Worm (Caenorhabditis elegans): ENCODE measurements around the gene drl-1.
A peak's percentile ranks its signal among the peaks of the same experiment; 100 is the strongest.

drl-1 gene

ce11 chrIV:309526-309925 is 15.3 kb upstream of the drl-1 start (continued):
- TF ChIP-seq C06A6.2 (GFP tag; conservative IDR thresholded peaks at IDR 0.05) (0 out of 2 replicates have a peak, but pooled peaks have one; percentile 18), nhr-179 (tag; optimal IDR thresholded peaks at IDR 0.05) (no peak), madf-10 (tag; optimal IDR thresholded peaks at IDR 0.05) (no peak), Y56A3A.18 (GFP tag; IDR thresholded peaks at IDR 0.05) (no peak), mel-28 (tag; optimal IDR thresholded peaks at IDR 0.05; ENCODE audit: borderline replicate concordance) (no peak), zfh-2 (GFP tag; conservative IDR thresholded peaks at IDR 0.05) (no peak), dpff-1 (tag; optimal IDR thresholded peaks at IDR 0.05) (no peak), somi-1 (GFP tag; optimal IDR thresholded peaks at IDR 0.05) (peak; percentile 60), lin-40 (tag; optimal IDR thresholded peaks at IDR 0.05) (peak; percentile 32), ztf-26 (tag; optimal IDR thresholded peaks at IDR 0.05) (peak; percentile 63)

- TF ChIP-seq F39B2.1 (GFP tag; IDR thresholded peaks at IDR 0.05) (no peak), xnd-1 (tag; optimal IDR thresholded peaks at IDR 0.05) (no peak), attf-5 (GFP tag; optimal IDR thresholded peaks at IDR 0.05) (no peak)
Measured at ce11 chrIV:313615-314014, 11.2 kb upstream of the drl-1 start, which contains the start of gene snai-1. Gene snai-1 (minus strand): TSS chrIV:313715.

ce11 chrIV:314475-314874 is 10.4 kb upstream of the drl-1 start:
- TF ChIP-seq C06A6.2 (GFP tag; conservative IDR thresholded peaks at IDR 0.05) (no peak), let-607 (tag; optimal IDR thresholded peaks at IDR 0.05) (no peak), ceh-27 (GFP tag; optimal IDR thresholded peaks at IDR 0.05) (no peak), nhr-179 (tag; optimal IDR thresholded peaks at IDR 0.05) (no peak), akir-1 (GFP tag; optimal IDR thresholded peaks at IDR 0.05) (no peak), snpc-1.1 (tag; optimal IDR thresholded peaks at IDR 0.05; ENCODE audit: insufficient read depth) (no peak), atf-7 (tag; optimal IDR thresholded peaks at IDR 0.05) (no peak), aptf-3 (GFP tag; IDR thresholded peaks at IDR 0.05) (no peak), ceh-91 (GFP tag; IDR thresholded peaks at IDR 0.05) (no peak), Y53G8AR.9 (GFP tag; conservative IDR thresholded peaks at IDR 0.05) (no peak), ceh-58 (GFP tag; IDR thresholded peaks at IDR 0.05) (no peak), ekl-4 (GFP tag; IDR thresholded peaks at IDR 0.05) (no peak), B0261.1 (tag; optimal IDR thresholded peaks at IDR 0.05) (no peak), lin-40 (tag; optimal IDR thresholded peaks at IDR 0.05) (no peak), let-526 (GFP tag; IDR thresholded peaks at IDR 0.05) (no peak), mes-4 (tag; optimal IDR thresholded peaks at IDR 0.05) (no peak), B0336.3 (GFP tag; IDR thresholded peaks at IDR 0.05) (no peak), chd-7 (tag; optimal IDR thresholded peaks at IDR 0.05) (no peak)

- TF ChIP-seq C06A6.2 (GFP tag; conservative IDR thresholded peaks at IDR 0.05) (no peak), lin-35 (GFP tag; optimal IDR thresholded peaks at IDR 0.05) (no peak), madf-6 (GFP tag; IDR thresholded peaks at IDR 0.05) (no peak), madf-10 (tag; optimal IDR thresholded peaks at IDR 0.05) (no peak), T07F8.4 (tag; optimal IDR thresholded peaks at IDR 0.05) (no peak), K11D2.4 (GFP tag; IDR thresholded peaks at IDR 0.05) (no peak), repo-1 (tag; optimal IDR thresholded peaks at IDR 0.05) (no peak), aptf-2 (GFP tag; conservative IDR thresholded peaks at IDR 0.05) (no peak), ekl-4 (GFP tag; IDR thresholded peaks at IDR 0.05) (no peak), akir-1 (GFP tag; optimal IDR thresholded peaks at IDR 0.05) (no peak), let-607 (tag; optimal IDR thresholded peaks at IDR 0.05) (no peak), Y67H2A.10 (GFP tag; conservative IDR thresholded peaks at IDR 0.05) (no peak), ztf-6 (GFP tag; IDR thresholded peaks at IDR 0.05) (no peak)
Measured at ce11 chrIV:319654-320053, 5.2 kb upstream of the drl-1 start.

Data from whole organism, young adult.